Fruit fly (Drosophila melanogaster) whole organism, embryonic: Measurements from ENCODE around the gene CG8326.

ENCODE experiments used
- Asciz ChIP-seq: fragments of 200-800 bp; sonication (Bioruptor generic); optimal IDR thresholded peaks from 2 replicates; lab custom pipeline; 2017; ENCODE audit warnings: missing biosample characterization, mild to moderate bottlenecking, missing genetic modification characterization, missing genetic modification reagents
- Blimp-1 ChIP-seq: fragments of 200-800 bp; sonication (Bioruptor generic); optimal IDR thresholded peaks from 3 replicates; lab custom pipeline; 2018; ENCODE audit warnings: missing biosample characterization, missing genetic modification characterization, mild to moderate bottlenecking, moderate library complexity, missing genetic modification reagents
- Bteb2 ChIP-seq: fragments of 200-800 bp; sonication (Bioruptor generic); optimal IDR thresholded peaks from 2 replicates; lab custom pipeline; 2016; ENCODE audit warnings: missing biosample characterization, missing genetic modification characterization
- CG10274 ChIP-seq: fragments of 200-800 bp; sonication (Bioruptor generic); optimal IDR thresholded peaks from 3 replicates; lab custom pipeline; 2017; ENCODE audit warnings: missing biosample characterization, mild to moderate bottlenecking, missing genetic modification characterization
- CG10959 ChIP-seq: fragments of 200-800 bp; sonication (Bioruptor generic); IDR thresholded peaks from 2 replicates; pipeline ENCODE4 v1.3.6; 2022; ENCODE audit warnings: missing biosample characterization, missing genetic modification characterization
- CG10979 ChIP-seq: fragments of 200-800 bp; sonication (Bioruptor generic); optimal IDR thresholded peaks from 2 replicates; lab custom pipeline; 2018; ENCODE audit warnings: missing biosample characterization, mild to moderate bottlenecking, missing genetic modification characterization, moderate library complexity
- CG11093 ChIP-seq: fragments of 200-800 bp; sonication (Bioruptor generic); IDR thresholded peaks from 3 replicates; pipeline ENCODE4 v1.3.6; 2022; ENCODE audit warnings: missing biosample characterization, missing genetic modification characterization
- CG13624 ChIP-seq: fragments of 200-800 bp; sonication (Bioruptor generic); optimal IDR thresholded peaks from 2 replicates; lab custom pipeline; 2016; ENCODE audit warnings: missing biosample characterization, missing genetic modification characterization
- CG14014 ChIP-seq: fragments of 200-800 bp; sonication (Bioruptor generic); IDR thresholded peaks from 2 replicates; pipeline ENCODE4 v1.3.6; 2022; ENCODE audit warnings: missing biosample characterization, missing genetic modification characterization
- CG16813 ChIP-seq: fragments of 200-800 bp; sonication (Bioruptor generic); IDR thresholded peaks from 3 replicates; pipeline ENCODE4 v1.3.6; 2022; ENCODE audit warnings: missing biosample characterization, missing genetic modification characterization; ENCODE audit not compliant: partially characterized antibody
- CG16815 ChIP-seq: fragments of 200-800 bp; sonication (Bioruptor generic); optimal IDR thresholded peaks from 3 replicates; lab custom pipeline; 2017; ENCODE audit warnings: missing biosample characterization, mild to moderate bottlenecking, missing genetic modification characterization
- CG18262 ChIP-seq: fragments of 200-800 bp; optimal IDR thresholded peaks from 3 replicates; lab custom pipeline; 2019; ENCODE audit warnings: missing biosample characterization, mild to moderate bottlenecking, missing genetic modification characterization, moderate library complexity
- CG31441 ChIP-seq: fragments of 200-800 bp; sonication (Bioruptor generic); IDR thresholded peaks from 2 replicates; pipeline ENCODE4 v1.3.6; 2022; ENCODE audit warnings: missing biosample characterization, missing genetic modification characterization
- CG3407 ChIP-seq: fragments of 200-800 bp; sonication (Bioruptor generic); optimal IDR thresholded peaks from 2 replicates; lab custom pipeline; 2018; ENCODE audit warnings: missing biosample characterization, mild to moderate bottlenecking, missing genetic modification characterization
- CG4404 ChIP-seq: fragments of 200-800 bp; sonication (Bioruptor generic); IDR thresholded peaks from 2 replicates; pipeline ENCODE4 v1.3.6; 2022; ENCODE audit warnings: missing biosample characterization, missing genetic modification characterization
- CG7271 ChIP-seq: fragments of 200-800 bp; sonication (Bioruptor generic); optimal IDR thresholded peaks from 2 replicates; lab custom pipeline; 2018; ENCODE audit warnings: missing biosample characterization, mild to moderate bottlenecking, missing genetic modification characterization, moderate library complexity
- CG7556 ChIP-seq: fragments of 200-800 bp; sonication (Bioruptor generic); optimal IDR thresholded peaks from 2 replicates; lab custom pipeline; 2017; ENCODE audit warnings: missing biosample characterization, mild to moderate bottlenecking, missing genetic modification characterization
- CG7839 ChIP-seq: fragments of 200-800 bp; sonication (Bioruptor generic); optimal IDR thresholded peaks from 3 replicates; lab custom pipeline; 2018; ENCODE audit warnings: missing biosample characterization, mild to moderate bottlenecking, missing genetic modification characterization, moderate library complexity
- CG9609 ChIP-seq: fragments of 200-800 bp; sonication (Bioruptor generic); optimal IDR thresholded peaks from 3 replicates; lab custom pipeline; 2016; ENCODE audit warnings: missing biosample characterization, missing genetic modification characterization
- Deaf1 ChIP-seq: fragments of 200-800 bp; optimal IDR thresholded peaks from 3 replicates; lab custom pipeline; 2019; ENCODE audit warnings: missing biosample characterization, mild to moderate bottlenecking, missing genetic modification characterization, moderate library complexity
- Eip74EF ChIP-seq, 2 experiments: fragments of 200-800 bp in 1 of 2; fragments of >200 bp in 1 of 2; sonication (Bioruptor generic) in 1 of 2; optimal IDR thresholded peaks; 2 replicates each; lab custom pipeline; 2017 to 2019; ENCODE audit warnings: missing biosample characterization in 2 of 2, missing genetic modification characterization in 2 of 2, mild to moderate bottlenecking in 1 of 2, moderate library complexity in 1 of 2
- Med ChIP-seq: fragments of 200-800 bp; sonication (Bioruptor generic); peaks from one replicate; lab custom pipeline; 2016; ENCODE audit warnings: missing biosample characterization, missing genetic modification characterization, mild to moderate bottlenecking, inconsistent platforms, moderate library complexity
- Oli ChIP-seq: fragments of 200-800 bp; sonication (Bioruptor generic); optimal IDR thresholded peaks from 2 replicates; lab custom pipeline; 2018; ENCODE audit warnings: missing biosample characterization, mild to moderate bottlenecking, missing genetic modification characterization, moderate library complexity
- Trl ChIP-seq, 3 experiments: fragments of >200 bp in 2 of 3; fragments of 200-800 bp in 1 of 3; sonication (Bioruptor generic) in 1 of 3; optimal IDR thresholded peaks; 2 replicates in 1 of 3; 3 replicates in 2 of 3; lab custom pipeline; 2016 to 2017; ENCODE audit warnings: missing biosample characterization in 1 of 3, missing genetic modification characterization in 1 of 3
- ac ChIP-seq: fragments of 200-800 bp; sonication (Bioruptor generic); optimal IDR thresholded peaks from 3 replicates; lab custom pipeline; 2017; ENCODE audit warnings: missing biosample characterization, mild to moderate bottlenecking, missing genetic modification characterization
- ci ChIP-seq: fragments of 200-800 bp; sonication (Bioruptor generic); IDR thresholded peaks from 3 replicates; pipeline ENCODE4 v1.3.6; 2022; ENCODE audit warnings: missing biosample characterization, missing genetic modification characterization
- ewg ChIP-seq: fragments of 200-800 bp; sonication (Bioruptor generic); optimal IDR thresholded peaks from 3 replicates; lab custom pipeline; 2017; ENCODE audit warnings: mild to moderate bottlenecking, missing biosample characterization, missing genetic modification reagents, missing genetic modification characterization
- fd3F ChIP-seq: fragments of 200-800 bp; sonication (Bioruptor generic); optimal IDR thresholded peaks from 2 replicates; lab custom pipeline; 2018; ENCODE audit warnings: missing biosample characterization, mild to moderate bottlenecking, missing genetic modification characterization, moderate library complexity
- lola ChIP-seq, 3 experiments: fragments of >200 bp in 2 of 3; fragments of 200-800 bp in 1 of 3; sonication (Bioruptor generic) in 1 of 3; optimal IDR thresholded peaks; 2 replicates each; lab custom pipeline; 2017 to 2019; ENCODE audit warnings: missing biosample characterization in 3 of 3, missing genetic modification characterization in 3 of 3, mild to moderate bottlenecking in 1 of 3, moderate library complexity in 1 of 3
- nom ChIP-seq: fragments of 200-800 bp; sonication (Bioruptor generic); optimal IDR thresholded peaks from 2 replicates; lab custom pipeline; 2017; ENCODE audit warnings: missing biosample characterization, missing genetic modification characterization, mild to moderate bottlenecking, moderate library complexity, missing genetic modification reagents
- phol ChIP-seq: fragments of 200-800 bp; sonication (Bioruptor generic); optimal IDR thresholded peaks from 3 replicates; lab custom pipeline; 2018; ENCODE audit warnings: missing biosample characterization, mild to moderate bottlenecking, missing genetic modification characterization, moderate library complexity
- sens ChIP-seq: fragments of 200-800 bp; sonication (Bioruptor generic); peaks from one replicate; lab custom pipeline; 2016; ENCODE audit warnings: missing biosample characterization, missing genetic modification characterization
- sna ChIP-seq: fragments of 200-800 bp; sonication (Bioruptor generic); IDR thresholded peaks from 2 replicates; pipeline ENCODE4 v1.3.6; 2022; ENCODE audit warnings: missing biosample characterization, missing genetic modification characterization; ENCODE audit not compliant: partially characterized antibody
- so ChIP-seq: fragments of 200-800 bp; sonication (Bioruptor generic); IDR thresholded peaks from 3 replicates; pipeline ENCODE4 v1.3.6; 2022; ENCODE audit warnings: missing biosample characterization, missing genetic modification characterization
- stc ChIP-seq: fragments of 200-800 bp; sonication (Bioruptor generic); IDR thresholded peaks from 2 replicates; pipeline ENCODE4 v1.3.6; 2022; ENCODE audit warnings: missing biosample characterization, missing genetic modification characterization
- tna ChIP-seq: fragments of 200-800 bp; sonication (Bioruptor generic); IDR thresholded peaks from 2 replicates; pipeline ENCODE4 v1.3.6; 2022; ENCODE audit warnings: missing biosample characterization, missing genetic modification characterization; ENCODE audit not compliant: partially characterized antibody
- unc-4 ChIP-seq: fragments of 200-800 bp; sonication (Bioruptor generic); IDR thresholded peaks from 2 replicates; pipeline ENCODE4 v1.3.6; 2022; ENCODE audit warnings: missing biosample characterization, missing genetic modification characterization; ENCODE audit not compliant: partially characterized antibody

CG8326 gene

DNA sequence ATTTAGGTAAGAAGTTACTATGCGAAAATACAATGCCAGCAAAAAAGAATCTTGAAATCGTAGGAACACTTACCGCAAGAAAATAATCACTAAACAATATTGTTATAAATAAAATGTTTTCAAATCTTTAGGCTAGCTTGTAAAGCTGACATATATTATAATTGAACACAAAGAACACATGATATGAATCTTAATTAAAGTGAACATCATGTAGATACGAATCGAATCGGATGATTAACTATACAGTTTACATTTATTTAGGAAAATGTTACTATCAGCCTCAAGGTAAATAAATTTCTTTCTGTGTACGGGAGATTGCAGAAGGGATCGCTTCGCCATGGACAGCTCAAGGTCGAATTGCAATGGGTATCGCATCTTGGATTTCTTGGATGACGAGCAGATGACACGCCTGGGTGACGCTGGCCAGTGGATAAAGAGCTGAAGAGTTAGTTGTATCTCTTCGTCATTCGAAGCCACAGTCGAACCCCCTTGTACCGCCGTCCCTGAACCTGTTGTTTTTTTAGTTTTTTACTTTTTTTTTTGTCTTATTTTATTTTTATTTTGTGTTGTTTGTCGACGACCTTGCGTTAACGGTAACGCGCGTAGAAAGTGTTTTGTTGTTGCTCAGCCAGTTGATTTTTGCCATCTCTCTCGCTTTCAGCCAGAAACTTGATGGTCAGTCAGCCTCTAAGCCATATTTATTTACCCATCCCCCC is 48.8 kb upstream of the CG8326 start:
- TF ChIP-seq CG4404 (GFP tag; lab: Robert Waterston, UW) = no peak
- no peak for TF ChIP-seq sna (GFP tag; lab: Robert Waterston, UW)
- peak; percentile 52 for TF ChIP-seq sens
- TF ChIP-seq CG7271 (tag; lab: Kevin White, UChicago) = no peak
- TF ChIP-seq CG16815 (GFP tag; lab: Kevin White, UChicago) = no peak
- TF ChIP-seq Asciz = peak; percentile 1
- no peak for TF ChIP-seq CG14014 (GFP tag; lab: Robert Waterston, UW)
- TF ChIP-seq ci (GFP tag; lab: Robert Waterston, UW) = 0 out of 3 replicates have a peak, but pooled peaks have one; percentile 27
- TF ChIP-seq CG10979 (tag; lab: Kevin White, UChicago) = peak; percentile 2
- TF ChIP-seq CG13624 (GFP tag; lab: Kevin White, UChicago) = no peak
- no peak for TF ChIP-seq CG3407 (GFP tag; lab: Kevin White, UChicago)
- TF ChIP-seq Oli (tag; lab: Kevin White, UChicago) = peak; percentile 4
- TF ChIP-seq stc = no peak
- peak; percentile 2 for TF ChIP-seq phol (tag; lab: Kevin White, UChicago)
- peak in 1 of 3 experiments; percentile 16 for TF ChIP-seq lola (GFP tag; optimal IDR thresholded peaks at IDR 0.05; lab: Kevin White, UChicago)
- TF ChIP-seq nom (GFP tag; lab: Kevin White, UChicago) = peak; percentile 73
- peak; percentile 22 for TF ChIP-seq CG18262 (tag; lab: Kevin White, UChicago)
- TF ChIP-seq Blimp-1 (GFP tag; lab: Kevin White, UChicago) = peak; percentile 19
- no peak for TF ChIP-seq CG11093 (GFP tag; lab: Robert Waterston, UW)

dm6 chrX:17671788-17672187 is 42.5 kb upstream of the CG8326 start, which contains the start of gene CG12990:
TSS of gene CG12990 (minus strand) at chrX:17671888.
- no peak for TF ChIP-seq Eip74EF (GFP tag; optimal IDR thresholded peaks at IDR 0.05; lab: Kevin White, UChicago)
- TF ChIP-seq Deaf1 (tag; lab: Kevin White, UChicago) = no peak
- TF ChIP-seq tna (GFP tag; lab: Robert Waterston, UW) = no peak
- TF ChIP-seq CG16813 (GFP tag; lab: Robert Waterston, UW) = no peak
- TF ChIP-seq ac (GFP tag; lab: Kevin White, UChicago) = no peak
- TF ChIP-seq unc-4 (GFP tag; lab: Robert Waterston, UW) = no peak
- no peak for TF ChIP-seq CG10959
- no peak for TF ChIP-seq so (GFP tag; lab: Robert Waterston, UW)
- no peak for TF ChIP-seq fd3F (GFP tag; lab: Kevin White, UChicago)
- no peak for TF ChIP-seq CG31441 (GFP tag; lab: Robert Waterston, UW)
- no peak for TF ChIP-seq Bteb2 (GFP tag; lab: Kevin White, UChicago)
- TF ChIP-seq CG9609 (GFP tag; lab: Kevin White, UChicago) = no peak
- no peak for TF ChIP-seq ewg
- TF ChIP-seq Trl (optimal IDR thresholded peaks at IDR 0.05; lab: Kevin White, UChicago) = no peak
- no peak for TF ChIP-seq Trl (GFP tag; optimal IDR thresholded peaks at IDR 0.05; lab: Kevin White, UChicago)
- TF ChIP-seq CG10274 (GFP tag; lab: Kevin White, UChicago) = no peak
- no peak for TF ChIP-seq CG7839 (tag; lab: Kevin White, UChicago)
- TF ChIP-seq Med (GFP tag; lab: Kevin White, UChicago) = no peak
- no peak for TF ChIP-seq CG7556 (GFP tag; lab: Kevin White, UChicago)
- TF ChIP-seq, all 482 proteins: peak for 0
